Worm (Caenorhabditis elegans): ENCODE measurements around the gene C34F11.5.

Gene C34F11.5

ce11 chrII:5238366-5238765 lies 42.8 kb downstream of the C34F11.5 start, which contains the start of gene pho-4:
pho-4 (minus strand) TSS chrII:5238466.
- TF ChIP-seq ceh-63 (GFP tag; optimal IDR thresholded peaks at IDR 0.05) (no peak), elt-2 (tag; optimal IDR thresholded peaks at IDR 0.05) (peak; percentile 9), nhr-84 (tag; optimal IDR thresholded peaks at IDR 0.05) (no peak), efl-1 (optimal IDR thresholded peaks at IDR 0.05) (no peak), efl-1 (GFP tag; optimal IDR thresholded peaks at IDR 0.05 in 1 of 2) (peak in 1 of 2 experiments; percentile 81)

- TF ChIP-seq nhr-71 (tag; optimal IDR thresholded peaks at IDR 0.05) (no peak), F16B12.6 (tag; optimal IDR thresholded peaks at IDR 0.05) (no peak), unc-30 (tag; optimal IDR thresholded peaks at IDR 0.05) (no peak), nhr-84 (tag; optimal IDR thresholded peaks at IDR 0.05) (no peak), dpl-1 (GFP tag; optimal IDR thresholded peaks at IDR 0.05) (no peak), rnt-1 (tag; optimal IDR thresholded peaks at IDR 0.05) (no peak), nhr-85 (tag) (no peak), xbp-1 (tag; optimal IDR thresholded peaks at IDR 0.05) (no peak), egl-13 (tag; optimal IDR thresholded peaks at IDR 0.05) (no peak), fkh-8 (tag; optimal IDR thresholded peaks at IDR 0.05) (no peak), C16A3.4 (tag; optimal IDR thresholded peaks at IDR 0.05) (no peak), mef-2 (tag; optimal IDR thresholded peaks at IDR 0.05) (no peak)
Observed at ce11 chrII:5241560-5241959, 46.0 kb downstream of the C34F11.5 start, which contains the start of gene T16D1.1. T16D1.1 (minus strand) TSS chrII:5241660.

ce11 chrII:5246791-5247361 lies 51.3 kb downstream of the C34F11.5 start, which contains the start of gene ptr-6:
ptr-6 (minus strand) TSS chrII:5246837.
- TF ChIP-seq ceh-90 (tag; optimal IDR thresholded peaks at IDR 0.05) (no peak), efl-3 (GFP tag; optimal IDR thresholded peaks at IDR 0.05) (no peak), ceh-63 (GFP tag; optimal IDR thresholded peaks at IDR 0.05) (no peak), alr-1 (tag; optimal IDR thresholded peaks at IDR 0.05; ENCODE audit: borderline replicate concordance) (no peak), ets-5 (GFP tag; IDR thresholded peaks at IDR 0.05) (no peak), C04F5.9 (tag; optimal IDR thresholded peaks at IDR 0.05) (no peak), nhr-19 (GFP tag; conservative IDR thresholded peaks at IDR 0.05) (peak; percentile 19; the same call in 1 of the 2 replicates), mdl-1 (tag; optimal IDR thresholded peaks at IDR 0.05) (peak in 1 of 2 experiments; percentile 24), fkh-10 (GFP tag; optimal IDR thresholded peaks at IDR 0.05) (no peak), lin-14 (GFP tag; optimal IDR thresholded peaks at IDR 0.05) (peak; percentile 63), fkh-8 (tag; optimal IDR thresholded peaks at IDR 0.05) (no peak), tbx-2 (tag; optimal IDR thresholded peaks at IDR 0.05) (peak; percentile 1), snu-23 (GFP tag; optimal IDR thresholded peaks at IDR 0.05) (peak; percentile 31), grh-1 (GFP tag; IDR thresholded peaks at IDR 0.05) (peak; percentile 84), nhr-85 (tag) (peak; percentile 96), swsn-7 (tag; optimal IDR thresholded peaks at IDR 0.05) (no peak), egl-27 (tag; optimal IDR thresholded peaks at IDR 0.05) (no peak), snpc-4 (tag; optimal IDR thresholded peaks at IDR 0.05) (no peak), nhr-84 (tag; optimal IDR thresholded peaks at IDR 0.05) (no peak), elt-3 (tag; optimal IDR thresholded peaks at IDR 0.05) (peak in 1 of 6 experiments; percentile 60), lin-13 (GFP tag; optimal IDR thresholded peaks at IDR 0.05) (no peak), lir-3 (tag; optimal IDR thresholded peaks at IDR 0.05; ENCODE audit: poor library complexity) (no peak), F16B12.6 (tag; optimal IDR thresholded peaks at IDR 0.05) (no peak), mef-2 (tag; optimal IDR thresholded peaks at IDR 0.05) (no peak), unc-30 (tag; optimal IDR thresholded peaks at IDR 0.05) (no peak), unc-62 (GFP tag; optimal IDR thresholded peaks at IDR 0.05) (no peak), jun-1 (tag; optimal IDR thresholded peaks at IDR 0.05) (no peak), mep-1 (tag; optimal IDR thresholded peaks at IDR 0.05) (no peak), dsc-1 (tag; optimal IDR thresholded peaks at IDR 0.05) (no peak), nhr-237 (tag; optimal IDR thresholded peaks at IDR 0.05) (no peak), nhr-76 (tag; optimal IDR thresholded peaks at IDR 0.05) (no peak), pax-3 (tag; optimal IDR thresholded peaks at IDR 0.05) (no peak), ces-1 (GFP tag; optimal IDR thresholded peaks at IDR 0.05) (no peak), egl-13 (tag; optimal IDR thresholded peaks at IDR 0.05) (no peak), isw-1 (GFP tag; IDR thresholded peaks at IDR 0.05) (no peak), nhr-12 (tag; optimal IDR thresholded peaks at IDR 0.05) (no peak), unc-130 (tag; optimal IDR thresholded peaks at IDR 0.05) (no peak), skn-1 (tag; optimal IDR thresholded peaks at IDR 0.05) (no peak), fos-1 (tag; optimal IDR thresholded peaks at IDR 0.05) (no peak), nhr-77 (tag; optimal IDR thresholded peaks at IDR 0.05) (no peak)

All from whole organism, L1 larva.